Worm (Caenorhabditis elegans) whole organism, L4 larva: ENCODE measurements around the gene F09E10.6.

Source experiments
- F26F4.8 ChIP-seq: fragments of 200-800 bp; sonication (Bioruptor generic); conservative IDR thresholded peaks from 2 replicates; pipeline ENCODE4 v1.3.6; 2022; ENCODE audit warnings: missing genetic modification characterization, missing compliant biosample characterization
- F37D6.2 ChIP-seq: sonication (generic microtip); optimal IDR thresholded peaks from 2 replicates; lab custom pipeline; 2016; ENCODE audit warnings: mild to moderate bottlenecking, missing genetic modification characterization, missing compliant biosample characterization
- F44E2.7 ChIP-seq: fragments of 200-800 bp; sonication (Bioruptor generic); IDR thresholded peaks from 2 replicates; pipeline ENCODE4 v2.1.2; 2022; ENCODE audit warnings: missing genetic modification characterization, missing compliant biosample characterization
- T26A8.4 ChIP-seq: fragments of 200-800 bp; sonication (Bioruptor generic); IDR thresholded peaks from 2 replicates; pipeline ENCODE4 v1.3.6; 2022; ENCODE audit warnings: missing genetic modification characterization, missing compliant biosample characterization
- Y5F2A.4 ChIP-seq: fragments of 200-800 bp; sonication (Bioruptor generic); optimal IDR thresholded peaks from 2 replicates; lab custom pipeline; 2018; ENCODE audit warnings: mild to moderate bottlenecking, missing genetic modification characterization, missing compliant biosample characterization
- ZK546.5 ChIP-seq, 2 experiments: sonication (generic microtip); optimal IDR thresholded peaks; 2 replicates each; lab custom pipeline; 2017; ENCODE audit warnings: missing biosample characterization in 2 of 2, missing genetic modification characterization in 2 of 2
- ama-1 ChIP-seq: fragments of 150-350 bp; optimal IDR thresholded peaks from 2 replicates; lab custom pipeline; 2014; ENCODE audit warnings: inconsistent platforms, mixed read lengths
- arid-1 ChIP-seq: fragments of 200-800 bp; sonication (Bioruptor generic); conservative IDR thresholded peaks from 2 replicates; pipeline ENCODE4 v1.3.6; 2022; ENCODE audit warnings: missing genetic modification reagents, missing genetic modification characterization, missing compliant biosample characterization
- ceh-32 ChIP-seq: sonication (generic microtip); optimal IDR thresholded peaks from 2 replicates; lab custom pipeline; 2016; ENCODE audit warnings: mild to moderate bottlenecking, missing genetic modification characterization, missing compliant biosample characterization; ENCODE audit not compliant: poor library complexity
- ceh-44 ChIP-seq: fragments of 200-800 bp; sonication (Bioruptor generic); IDR thresholded peaks from 2 replicates; pipeline ENCODE4 v1.3.6; 2022; ENCODE audit warnings: missing genetic modification reagents, missing genetic modification characterization, missing compliant biosample characterization
- ceh-62 ChIP-seq: sonication (generic microtip); optimal IDR thresholded peaks from 2 replicates; lab custom pipeline; 2017; ENCODE audit warnings: missing biosample characterization, missing genetic modification characterization
- ces-1 ChIP-seq: fragments of 150-350 bp; sonication (generic microtip); optimal IDR thresholded peaks from 4 replicates; lab custom pipeline; 2014; ENCODE audit warnings: missing biosample characterization, missing genetic modification reagents, missing genetic modification characterization
- dmd-8 ChIP-seq: fragments of 200-800 bp; sonication (Bioruptor generic); IDR thresholded peaks from 2 replicates; pipeline ENCODE4 v1.3.6; 2022; ENCODE audit warnings: missing genetic modification characterization, missing compliant biosample characterization
- dmd-9 ChIP-seq: fragments of 200-800 bp; sonication (Bioruptor generic); IDR thresholded peaks from 2 replicates; pipeline ENCODE4 v1.3.6; 2022; ENCODE audit warnings: missing genetic modification reagents, missing genetic modification characterization, missing compliant biosample characterization
- dpl-1 ChIP-seq: fragments of 150-350 bp; optimal IDR thresholded peaks from 2 replicates; lab custom pipeline; 2014; ENCODE audit warnings: missing biosample characterization, missing genetic modification reagents, missing genetic modification characterization
- egl-27 ChIP-seq: sonication (generic microtip); optimal IDR thresholded peaks from 3 replicates; lab custom pipeline; 2017; ENCODE audit warnings: missing biosample characterization, missing genetic modification reagents, missing genetic modification characterization
- egl-43 ChIP-seq: fragments of 200-800 bp; sonication (Bioruptor generic); IDR thresholded peaks from 2 replicates; pipeline ENCODE4 v1.3.6; 2022; ENCODE audit warnings: missing genetic modification reagents, missing genetic modification characterization, missing compliant biosample characterization
- fos-1 ChIP-seq: fragments of 150-350 bp; optimal IDR thresholded peaks from 2 replicates; lab custom pipeline; 2014; ENCODE audit warnings: missing biosample characterization, missing genetic modification characterization
- hlh-30 ChIP-seq: sonication (generic microtip); optimal IDR thresholded peaks from 2 replicates; lab custom pipeline; 2017; ENCODE audit warnings: antibody characterized with exemption, mild to moderate bottlenecking, missing genetic modification characterization, missing compliant biosample characterization; ENCODE audit not compliant: insufficient read depth
- jun-1 ChIP-seq: fragments of 150-350 bp; optimal IDR thresholded peaks from 2 replicates; lab custom pipeline; 2014; ENCODE audit warnings: missing biosample characterization, missing genetic modification reagents, missing genetic modification characterization
- lim-7 ChIP-seq: fragments of 200-800 bp; sonication (Bioruptor generic); IDR thresholded peaks from 2 replicates; pipeline ENCODE4 v1.3.6; 2022; ENCODE audit warnings: missing genetic modification characterization, missing compliant biosample characterization
- lin-13 ChIP-seq: fragments of 150-350 bp; optimal IDR thresholded peaks from 2 replicates; lab custom pipeline; 2014; ENCODE audit warnings: missing biosample characterization, missing genetic modification reagents, missing genetic modification characterization
- lin-15B ChIP-seq: fragments of 150-350 bp; sonication (generic microtip); optimal IDR thresholded peaks from 3 replicates; lab custom pipeline; 2014; ENCODE audit warnings: missing biosample characterization, missing genetic modification characterization
- lin-38 ChIP-seq: fragments of 200-800 bp; sonication (Bioruptor generic); IDR thresholded peaks from 2 replicates; pipeline ENCODE4 v1.3.6; 2022; ENCODE audit warnings: missing genetic modification reagents, missing genetic modification characterization, missing compliant biosample characterization
- lin-39 ChIP-seq: fragments of 150-350 bp; optimal IDR thresholded peaks from 2 replicates; lab custom pipeline; 2014; ENCODE audit warnings: missing biosample characterization, missing genetic modification reagents, missing genetic modification characterization
- lsy-2 ChIP-seq, 2 experiments: fragments of 150-350 bp in 1 of 2; sonication (generic microtip) in 1 of 2; optimal IDR thresholded peaks; 2 replicates each; lab custom pipeline; 2014 to 2017; ENCODE audit warnings: missing biosample characterization in 2 of 2, missing genetic modification characterization in 2 of 2
- mep-1 ChIP-seq: fragments of 150-350 bp; sonication (generic microtip); optimal IDR thresholded peaks from 3 replicates; lab custom pipeline; 2014; ENCODE audit warnings: missing biosample characterization, missing genetic modification characterization
- mxl-2 ChIP-seq: fragments of 200-800 bp; sonication (Bioruptor generic); conservative IDR thresholded peaks from 2 replicates; pipeline ENCODE4 v1.3.6; 2022; ENCODE audit warnings: missing genetic modification reagents, missing genetic modification characterization, missing compliant biosample characterization
- nhr-10 ChIP-seq: fragments of 150-350 bp; optimal IDR thresholded peaks from 2 replicates; lab custom pipeline; 2014; ENCODE audit warnings: missing biosample characterization, missing genetic modification characterization
- nhr-111 ChIP-seq: fragments of 200-800 bp; sonication (Bioruptor generic); optimal IDR thresholded peaks from 2 replicates; lab custom pipeline; 2018; ENCODE audit warnings: mild to moderate bottlenecking, missing genetic modification characterization, missing compliant biosample characterization
- nhr-25 ChIP-seq: sonication (generic microtip); optimal IDR thresholded peaks from 2 replicates; lab custom pipeline; 2017; ENCODE audit warnings: missing genetic modification characterization, mild to moderate bottlenecking, missing compliant biosample characterization, antibody characterized with exemption, moderate library complexity, borderline replicate concordance; ENCODE audit not compliant: insufficient read depth
- nhr-28 ChIP-seq: fragments of 150-350 bp; optimal IDR thresholded peaks from 2 replicates; lab custom pipeline; 2014; ENCODE audit warnings: missing biosample characterization, missing genetic modification characterization
- nhr-41 ChIP-seq: fragments of 200-800 bp; sonication (Bioruptor generic); IDR thresholded peaks from 2 replicates; pipeline ENCODE4 v1.3.6; 2022; ENCODE audit warnings: missing genetic modification reagents, missing genetic modification characterization, missing compliant biosample characterization
- nhr-48 ChIP-seq: sonication (generic microtip); optimal IDR thresholded peaks from 2 replicates; lab custom pipeline; 2016; ENCODE audit warnings: mild to moderate bottlenecking, missing genetic modification characterization, missing compliant biosample characterization
- nhr-6 ChIP-seq: fragments of 150-350 bp; optimal IDR thresholded peaks from 2 replicates; lab custom pipeline; 2014; ENCODE audit warnings: missing biosample characterization, missing genetic modification characterization
- nhr-76 ChIP-seq: fragments of 150-350 bp; optimal IDR thresholded peaks from 2 replicates; lab custom pipeline; 2014; ENCODE audit warnings: missing biosample characterization, missing genetic modification characterization
- pha-4 ChIP-seq, 2 experiments: fragments of 150-350 bp in 1 of 2; fragments of 200-800 bp in 1 of 2; sonication (Bioruptor generic) in 1 of 2; IDR thresholded peaks in 1 of 2; optimal IDR thresholded peaks in 1 of 2; 2 replicates each; pipeline versions ENCODE4 v1.3.6 to Lab custom; 2014 to 2022; ENCODE audit warnings: missing genetic modification characterization in 2 of 2, missing genetic modification reagents in 2 of 2, missing biosample characterization in 1 of 2, missing compliant biosample characterization in 1 of 2
- php-3 ChIP-seq: fragments of 200-800 bp; sonication (Bioruptor generic); IDR thresholded peaks from 2 replicates; pipeline ENCODE4 v1.3.6; 2022; ENCODE audit warnings: missing genetic modification reagents, missing genetic modification characterization, missing compliant biosample characterization
- pqm-1 ChIP-seq: sonication (generic microtip); optimal IDR thresholded peaks from 2 replicates; lab custom pipeline; 2017; ENCODE audit warnings: missing biosample characterization, missing genetic modification characterization
- saeg-2 ChIP-seq: fragments of 200-800 bp; sonication (Bioruptor generic); IDR thresholded peaks from 2 replicates; pipeline ENCODE4 v1.3.6; 2022; ENCODE audit warnings: missing genetic modification reagents, missing genetic modification characterization, missing compliant biosample characterization
- sdz-12 ChIP-seq: fragments of 200-800 bp; sonication (Bioruptor generic); optimal IDR thresholded peaks from 2 replicates; lab custom pipeline; 2018; ENCODE audit warnings: mild to moderate bottlenecking, missing genetic modification characterization, missing compliant biosample characterization
- set-16 ChIP-seq: fragments of 200-800 bp; sonication (Bioruptor generic); IDR thresholded peaks from 2 replicates; pipeline ENCODE4 v1.3.6; 2022; ENCODE audit warnings: missing genetic modification reagents, missing genetic modification characterization, missing compliant biosample characterization
- spr-1 ChIP-seq: sonication (generic microtip); optimal IDR thresholded peaks from 2 replicates; lab custom pipeline; 2016; ENCODE audit warnings: mild to moderate bottlenecking, missing genetic modification characterization, missing compliant biosample characterization
- tra-1 ChIP-seq: fragments of 200-800 bp; sonication (Bioruptor generic); IDR thresholded peaks from 2 replicates; pipeline ENCODE4 v1.3.6; 2022; ENCODE audit warnings: missing genetic modification reagents, missing genetic modification characterization, missing compliant biosample characterization
- unc-130 ChIP-seq: sonication (generic microtip); optimal IDR thresholded peaks from 2 replicates; lab custom pipeline; 2016; ENCODE audit warnings: missing genetic modification reagents, missing genetic modification characterization, missing compliant biosample characterization
- vab-7 ChIP-seq: fragments of 200-800 bp; sonication (Bioruptor generic); IDR thresholded peaks from 2 replicates; pipeline ENCODE4 v1.3.6; 2022; ENCODE audit warnings: missing genetic modification reagents, missing genetic modification characterization, missing compliant biosample characterization
- zag-1 ChIP-seq: fragments of 150-350 bp; optimal IDR thresholded peaks from 2 replicates; lab custom pipeline; 2014; ENCODE audit warnings: missing biosample characterization, missing genetic modification characterization
- zfp-2 ChIP-seq: sonication (generic microtip); optimal IDR thresholded peaks from 2 replicates; lab custom pipeline; 2016; ENCODE audit warnings: mild to moderate bottlenecking, missing genetic modification characterization, missing compliant biosample characterization
- zip-2 ChIP-seq: fragments of 150-350 bp; optimal IDR thresholded peaks from 2 replicates; lab custom pipeline; 2014; ENCODE audit warnings: missing biosample characterization, missing genetic modification characterization
- ztf-11 ChIP-seq: fragments of 150-350 bp; optimal IDR thresholded peaks from 2 replicates; lab custom pipeline; 2014; ENCODE audit warnings: missing biosample characterization, missing genetic modification characterization
- ztf-7 ChIP-seq: fragments of 150-350 bp; optimal IDR thresholded peaks from 2 replicates; lab custom pipeline; 2014; ENCODE audit warnings: missing biosample characterization, missing genetic modification characterization

The F09E10.6 gene

ce11 chrX:1446593-1447141, 50.8 kb downstream of the F09E10.6 start, which contains the start of gene zfp-3 (continued):
- TF ChIP-seq zfp-2 (tag; lab: Kevin White, UChicago) (peak; percentile 65), mxl-2 (GFP tag; lab: Robert Waterston, UW) (no peak), nhr-48 (tag; lab: Kevin White, UChicago) (peak; percentile 85), nhr-41 (GFP tag; lab: Robert Waterston, UW) (peak; percentile 83), F37D6.2 (peak; percentile 85), lin-13 (GFP tag; lab: Kevin White, UChicago) (peak; percentile 67), F44E2.7 (GFP tag; lab: Robert Waterston, UW) (no peak), nhr-25 (tag; lab: Kevin White, UChicago) (peak; percentile 87), ztf-7 (tag; lab: Kevin White, UChicago) (peak; percentile 83), ztf-11 (no peak), pha-4 (GFP tag; IDR thresholded peaks at IDR 0.05; lab: Robert Waterston, UW) (peak; percentile 84), pha-4 (tag; optimal IDR thresholded peaks at IDR 0.05; lab: Kevin White, UChicago) (peak; percentile 28), pqm-1 (tag; lab: Kevin White, UChicago) (no peak), zip-2 (tag; lab: Kevin White, UChicago) (no peak), zag-1 (peak; percentile 58), ceh-62 (no peak), ceh-44 (no peak), vab-7 (peak; percentile 43; the same call in 1 of the 2 replicates), php-3 (GFP tag; lab: Robert Waterston, UW) (0 out of 2 replicates have a peak, but pooled peaks have one; percentile 44), mep-1 (tag; lab: Kevin White, UChicago) (peak; percentile 97), ZK546.5 (tag; optimal IDR thresholded peaks at IDR 0.05; lab: Kevin White, UChicago) (peak in 1 of 2 experiments; percentile 59), nhr-76 (no peak), lim-7 (GFP tag; lab: Robert Waterston, UW) (no peak), spr-1 (tag; lab: Kevin White, UChicago) (peak; percentile 87), arid-1 (GFP tag; lab: Robert Waterston, UW) (peak; percentile 89), jun-1 (tag; lab: Kevin White, UChicago) (peak; percentile 89), nhr-10 (tag; lab: Kevin White, UChicago) (no peak), F26F4.8 (GFP tag; lab: Robert Waterston, UW) (no peak), T26A8.4 (GFP tag; lab: Robert Waterston, UW) (peak; percentile 87), ama-1 (lab: Kevin White, UChicago) (peak; percentile 7), lin-38 (GFP tag; lab: Robert Waterston, UW) (peak; percentile 78), Y5F2A.4 (GFP tag; lab: Kevin White, UChicago) (peak; percentile 41), ces-1 (GFP tag; lab: Kevin White, UChicago) (peak; percentile 2), nhr-6 (tag; lab: Kevin White, UChicago) (peak; percentile 92), egl-27 (no peak), dmd-9 (GFP tag; lab: Robert Waterston, UW) (peak; percentile 77), lin-39 (no peak), lsy-2 (tag; optimal IDR thresholded peaks at IDR 0.05; lab: Kevin White, UChicago) (peak; percentile 81 to 93), lin-15B (no peak), sdz-12 (GFP tag; lab: Kevin White, UChicago) (no peak), unc-130 (no peak), tra-1 (GFP tag; lab: Robert Waterston, UW) (peak; percentile 81), ceh-32 (tag; lab: Kevin White, UChicago) (peak; percentile 49), dmd-8 (0 out of 2 replicates have a peak, but pooled peaks have one; percentile 17), dpl-1 (GFP tag; lab: Kevin White, UChicago) (peak; percentile 72), fos-1 (tag; lab: Kevin White, UChicago) (peak; percentile 25), nhr-111 (no peak), nhr-28 (tag; lab: Kevin White, UChicago) (peak; percentile 82), saeg-2 (GFP tag; lab: Robert Waterston, UW) (peak; percentile 74; the same call in 1 of the 2 replicates), hlh-30 (tag; lab: Kevin White, UChicago) (peak; percentile 99), set-16 (GFP tag; lab: Robert Waterston, UW) (peak; percentile 91), egl-43 (GFP tag; lab: Robert Waterston, UW) (peak; percentile 81)
